Fruit fly (Drosophila melanogaster) whole organism, prepupa: ENCODE measurements around the gene CG4653.

Experiments
- Blimp-1 ChIP-seq: fragments of 200-800 bp; sonication (Bioruptor generic); optimal IDR thresholded peaks from 3 replicates; lab custom pipeline; 2017; ENCODE audit warnings: missing biosample characterization, missing genetic modification characterization, mild to moderate bottlenecking, moderate library complexity, missing genetic modification reagents
- CG10631 ChIP-seq: fragments of 200-800 bp; sonication (Bioruptor generic); optimal IDR thresholded peaks from 2 replicates; lab custom pipeline; 2016; ENCODE audit warnings: missing biosample characterization, missing genetic modification characterization
- CG10669 ChIP-seq: fragments of 200-800 bp; sonication (Bioruptor generic); optimal IDR thresholded peaks from 3 replicates; lab custom pipeline; 2018; ENCODE audit warnings: missing biosample characterization, mild to moderate bottlenecking, missing genetic modification characterization, moderate library complexity
- CG11294 ChIP-seq: fragments of 200-800 bp; sonication (Bioruptor generic); IDR thresholded peaks from 2 replicates; pipeline ENCODE4 v1.3.6; 2022; ENCODE audit warnings: missing biosample characterization, missing genetic modification characterization
- CG15336 ChIP-seq: fragments of 200-800 bp; sonication (Bioruptor generic); IDR thresholded peaks from 2 replicates; pipeline ENCODE4 v1.3.6; 2022; ENCODE audit warnings: missing biosample characterization, missing genetic modification characterization
- CG16779 ChIP-seq: fragments of 200-800 bp; sonication (Bioruptor generic); optimal IDR thresholded peaks from 3 replicates; lab custom pipeline; 2017; ENCODE audit warnings: missing biosample characterization, mild to moderate bottlenecking, missing genetic modification characterization
- CG31627 ChIP-seq: fragments of 200-800 bp; sonication (Bioruptor generic); optimal IDR thresholded peaks from 3 replicates; lab custom pipeline; 2016; ENCODE audit warnings: missing biosample characterization, missing genetic modification characterization
- CG32006 ChIP-seq: fragments of 200-800 bp; sonication (Bioruptor generic); optimal IDR thresholded peaks from 3 replicates; lab custom pipeline; 2017; ENCODE audit warnings: missing biosample characterization, mild to moderate bottlenecking, missing genetic modification characterization
- CG34406 ChIP-seq: fragments of 200-800 bp; sonication (Bioruptor generic); optimal IDR thresholded peaks from 3 replicates; lab custom pipeline; 2016; ENCODE audit warnings: missing biosample characterization, missing genetic modification characterization
- CG4318 ChIP-seq: fragments of 200-800 bp; sonication (Bioruptor generic); optimal IDR thresholded peaks from 3 replicates; lab custom pipeline; 2017; ENCODE audit warnings: missing biosample characterization, mild to moderate bottlenecking, missing genetic modification characterization
- CG6163 ChIP-seq: fragments of 200-800 bp; sonication (Bioruptor generic); IDR thresholded peaks from 3 replicates; pipeline ENCODE4 v1.3.6; 2022; ENCODE audit warnings: missing biosample characterization, missing genetic modification characterization
- CG6792 ChIP-seq: fragments of 200-800 bp; sonication (Bioruptor generic); optimal IDR thresholded peaks from 3 replicates; lab custom pipeline; 2016; ENCODE audit warnings: missing biosample characterization, missing genetic modification characterization
- CG6854 ChIP-seq: fragments of 200-800 bp; sonication (Bioruptor generic); optimal IDR thresholded peaks from 2 replicates; lab custom pipeline; 2017; ENCODE audit warnings: missing biosample characterization, mild to moderate bottlenecking, missing genetic modification characterization
- CG7368 ChIP-seq: fragments of 200-800 bp; sonication (Bioruptor generic); optimal IDR thresholded peaks from 3 replicates; lab custom pipeline; 2016; ENCODE audit warnings: missing biosample characterization, missing genetic modification characterization
- CG8319 ChIP-seq: fragments of 200-800 bp; sonication (Bioruptor generic); optimal IDR thresholded peaks from 3 replicates; lab custom pipeline; 2016; ENCODE audit warnings: missing biosample characterization, missing genetic modification characterization
- CG8632 ChIP-seq: fragments of 200-800 bp; sonication (Bioruptor generic); optimal IDR thresholded peaks from 3 replicates; lab custom pipeline; 2016; ENCODE audit warnings: missing biosample characterization, missing genetic modification characterization
- Eip75B ChIP-seq: fragments of 200-800 bp; sonication (Bioruptor generic); optimal IDR thresholded peaks from 3 replicates; lab custom pipeline; 2016; ENCODE audit warnings: missing biosample characterization, missing genetic modification characterization
- Eip78C ChIP-seq: fragments of 200-800 bp; sonication (Bioruptor generic); peaks from one replicate; lab custom pipeline; 2016; ENCODE audit warnings: missing biosample characterization, missing genetic modification characterization
- Ets21C ChIP-seq: fragments of 200-800 bp; sonication (Bioruptor generic); optimal IDR thresholded peaks from 3 replicates; lab custom pipeline; 2016; ENCODE audit warnings: missing biosample characterization, missing genetic modification characterization
- Gug ChIP-seq: fragments of 200-800 bp; sonication (Bioruptor generic); IDR thresholded peaks from 2 replicates; pipeline ENCODE4 v1.3.6; 2022; ENCODE audit warnings: missing biosample characterization, missing genetic modification characterization
- Hr38 ChIP-seq: sonication (Bioruptor generic); optimal IDR thresholded peaks from 2 replicates; lab custom pipeline; 2016; ENCODE audit warnings: missing biosample characterization, missing genetic modification characterization
- Hr39 ChIP-seq: fragments of 200-800 bp; sonication (Bioruptor generic); optimal IDR thresholded peaks from 2 replicates; lab custom pipeline; 2016; ENCODE audit warnings: missing biosample characterization, missing genetic modification characterization
- Hr4 ChIP-seq: fragments of 200-800 bp; sonication (Bioruptor generic); optimal IDR thresholded peaks from 3 replicates; lab custom pipeline; 2016; ENCODE audit warnings: missing biosample characterization, missing genetic modification characterization
- Lpt ChIP-seq: fragments of 200-800 bp; sonication (Bioruptor generic); optimal IDR thresholded peaks from 3 replicates; lab custom pipeline; 2016; ENCODE audit warnings: missing biosample characterization, missing genetic modification characterization
- Met ChIP-seq: fragments of 200-800 bp; sonication (Bioruptor generic); optimal IDR thresholded peaks from 3 replicates; lab custom pipeline; 2016; ENCODE audit warnings: missing biosample characterization, missing genetic modification characterization
- OdsH ChIP-seq: fragments of 200-800 bp; sonication (Bioruptor generic); optimal IDR thresholded peaks from 3 replicates; lab custom pipeline; 2016; ENCODE audit warnings: missing biosample characterization, missing genetic modification characterization
- Sox102F ChIP-seq: fragments of 200-800 bp; sonication (Bioruptor generic); optimal IDR thresholded peaks from 2 replicates; lab custom pipeline; 2016; ENCODE audit warnings: missing biosample characterization, mild to moderate bottlenecking, missing genetic modification characterization
- Sox14 ChIP-seq: fragments of 200-800 bp; sonication (Bioruptor generic); optimal IDR thresholded peaks from 3 replicates; lab custom pipeline; 2016; ENCODE audit warnings: missing biosample characterization, missing genetic modification characterization
- achi ChIP-seq: fragments of 200-800 bp; sonication (Bioruptor generic); optimal IDR thresholded peaks from 3 replicates; lab custom pipeline; 2016; ENCODE audit warnings: missing biosample characterization, missing genetic modification characterization
- acj6 ChIP-seq: fragments of 200-800 bp; sonication (Bioruptor generic); optimal IDR thresholded peaks from 3 replicates; lab custom pipeline; 2016; ENCODE audit warnings: missing biosample characterization, missing genetic modification characterization
- dac ChIP-seq: fragments of 200-800 bp; sonication (Bioruptor generic); optimal IDR thresholded peaks from 2 replicates; lab custom pipeline; 2017; ENCODE audit warnings: missing biosample characterization, mild to moderate bottlenecking, missing genetic modification characterization
- dsx ChIP-seq: fragments of 200-800 bp; optimal IDR thresholded peaks from 3 replicates; lab custom pipeline; 2019; ENCODE audit warnings: missing biosample characterization, mild to moderate bottlenecking, missing genetic modification characterization, moderate library complexity; ENCODE audit not compliant: poor library complexity, severe bottlenecking
- eg ChIP-seq: fragments of 200-800 bp; sonication (Bioruptor generic); IDR thresholded peaks from 3 replicates; pipeline ENCODE4 v1.3.6; 2022; ENCODE audit warnings: missing biosample characterization, missing genetic modification characterization
- esn ChIP-seq: fragments of 200-800 bp; sonication (Bioruptor generic); optimal IDR thresholded peaks from 2 replicates; lab custom pipeline; 2016; ENCODE audit warnings: missing biosample characterization, mild to moderate bottlenecking, missing genetic modification characterization, moderate library complexity
- fd59A ChIP-seq: fragments of 200-800 bp; sonication (Bioruptor generic); optimal IDR thresholded peaks from 2 replicates; lab custom pipeline; 2017; ENCODE audit warnings: missing biosample characterization, mild to moderate bottlenecking, missing genetic modification characterization, missing genetic modification reagents
- fd85E ChIP-seq: fragments of 200-800 bp; sonication (Bioruptor generic); optimal IDR thresholded peaks from 3 replicates; lab custom pipeline; 2016; ENCODE audit warnings: missing biosample characterization, missing genetic modification characterization
- fkh ChIP-seq: fragments of 200-800 bp; sonication (Bioruptor generic); optimal IDR thresholded peaks from 3 replicates; lab custom pipeline; 2017; ENCODE audit warnings: missing biosample characterization, mild to moderate bottlenecking, missing genetic modification characterization, moderate library complexity
- lz ChIP-seq: fragments of 200-800 bp; sonication (Bioruptor generic); optimal IDR thresholded peaks from 3 replicates; lab custom pipeline; 2016; ENCODE audit warnings: missing biosample characterization, missing genetic modification characterization
- pdm3 ChIP-seq: fragments of 200-800 bp; sonication (Bioruptor generic); optimal IDR thresholded peaks from 3 replicates; lab custom pipeline; 2016; ENCODE audit warnings: missing biosample characterization, missing genetic modification characterization
- spab ChIP-seq: fragments of 200-800 bp; sonication (Bioruptor generic); optimal IDR thresholded peaks from 2 replicates; lab custom pipeline; 2017; ENCODE audit warnings: missing biosample characterization, mild to moderate bottlenecking, missing genetic modification characterization, missing genetic modification reagents
- ss ChIP-seq, 2 experiments: fragments of 200-800 bp; sonication (Bioruptor generic); optimal IDR thresholded peaks; 2 replicates in 1 of 2; 3 replicates in 1 of 2; lab custom pipeline; 2017 to 2018; ENCODE audit warnings: mild to moderate bottlenecking in 2 of 2, missing biosample characterization in 2 of 2, missing genetic modification characterization in 2 of 2, moderate library complexity in 1 of 2
- svp ChIP-seq: fragments of 200-800 bp; sonication (Bioruptor generic); peaks from one replicate; lab custom pipeline; 2016; ENCODE audit warnings: missing biosample characterization, missing genetic modification characterization
- topi ChIP-seq: fragments of 200-800 bp; sonication (Bioruptor generic); optimal IDR thresholded peaks from 3 replicates; lab custom pipeline; 2016; ENCODE audit warnings: missing biosample characterization, missing genetic modification characterization

The CG4653 gene

DNA sequence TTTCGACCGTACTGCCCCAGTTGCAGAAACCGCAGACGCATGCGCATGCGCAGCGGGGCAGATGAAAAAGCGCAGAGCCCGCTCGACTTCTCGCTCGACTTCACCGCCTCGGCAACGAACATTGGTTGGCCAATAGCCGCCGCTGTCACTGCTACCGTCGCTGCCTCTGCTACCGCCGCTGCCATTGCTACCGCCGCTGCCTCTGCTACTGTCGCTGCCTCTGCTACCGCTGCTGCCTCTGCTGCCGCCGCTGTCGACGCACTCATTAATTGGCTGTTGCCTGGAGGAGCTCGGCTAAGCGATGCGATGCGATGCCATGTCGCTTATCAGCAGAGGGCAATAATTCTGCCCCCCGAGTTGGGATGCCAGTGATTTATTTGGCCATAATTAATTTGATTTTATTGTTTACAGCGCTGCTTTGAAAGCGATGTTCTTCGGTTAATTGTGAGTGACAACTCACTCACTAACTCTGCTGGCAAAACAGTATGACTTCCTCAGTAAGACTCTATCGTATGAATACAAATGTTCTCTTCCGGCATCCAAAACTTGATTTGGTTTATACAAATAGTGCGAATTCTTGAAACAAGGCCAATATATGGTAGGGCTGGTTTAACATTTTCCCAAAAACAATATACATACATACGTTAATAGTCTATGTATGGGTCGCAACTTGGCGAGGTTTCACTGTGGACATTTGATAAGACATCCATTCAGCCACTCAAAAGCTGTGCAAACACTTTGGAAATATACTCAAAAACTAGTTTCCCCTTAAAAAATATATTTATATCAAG lies 33.0 kb upstream of the CG4653 start:
- TF ChIP-seq dsx (GFP tag; lab: Kevin White, UChicago) (no peak), CG10631 (no peak), svp (GFP tag; lab: Kevin White, UChicago) (peak; percentile 90), eg (no peak), fd85E (GFP tag; lab: Kevin White, UChicago) (no peak), Hr38 (GFP tag; lab: Kevin White, UChicago) (no peak), Gug (GFP tag; lab: Robert Waterston, UW) (no peak), CG6854 (GFP tag; lab: Kevin White, UChicago) (no peak), CG15336 (0 out of 2 replicates have a peak, but pooled peaks have one; percentile 17), CG31627 (peak; percentile 32), OdsH (GFP tag; lab: Kevin White, UChicago) (peak; percentile 10), CG16779 (no peak), Met (GFP tag; lab: Kevin White, UChicago) (peak; percentile 40), Sox102F (peak; percentile 22), Eip78C (GFP tag; lab: Kevin White, UChicago) (peak; percentile 63), Hr39 (peak; percentile 28), CG34406 (GFP tag; lab: Kevin White, UChicago) (no peak), lz (GFP tag; lab: Kevin White, UChicago) (peak; percentile 6), fkh (peak; percentile 1), Hr4 (GFP tag; lab: Kevin White, UChicago) (peak; percentile 16), topi (peak; percentile 8), ss (GFP tag; optimal IDR thresholded peaks at IDR 0.05; lab: Kevin White, UChicago) (no peak), dac (GFP tag; lab: Kevin White, UChicago) (no peak), esn (GFP tag; lab: Kevin White, UChicago) (peak; percentile 3), CG32006 (GFP tag; lab: Kevin White, UChicago) (peak; percentile 19), CG4318 (GFP tag; lab: Kevin White, UChicago) (no peak), acj6 (GFP tag; lab: Kevin White, UChicago) (peak; percentile 0), achi (GFP tag; lab: Kevin White, UChicago) (no peak), pdm3 (peak; percentile 6)

DNA sequence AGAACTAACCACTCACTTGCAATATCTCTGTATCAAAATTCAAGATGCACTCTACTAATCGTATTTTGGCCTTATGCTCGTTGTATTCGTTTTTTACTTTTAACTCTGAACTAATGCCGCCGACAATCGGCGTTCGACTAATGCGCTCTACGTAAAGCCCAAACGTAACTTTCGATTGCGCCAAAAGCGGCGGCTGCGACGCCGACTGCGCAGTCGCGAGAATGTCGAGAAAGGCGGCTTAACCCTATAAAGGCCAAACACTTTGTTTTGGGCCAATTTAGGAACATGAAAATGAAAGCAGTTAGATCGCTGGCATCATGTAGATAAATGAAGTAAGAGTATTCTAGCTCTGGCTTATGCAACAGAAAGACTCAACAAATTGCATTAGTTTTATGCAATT lies 31.0 kb upstream of the CG4653 start:
- TF ChIP-seq CG31627 (no peak), Sox102F (no peak), CG34406 (GFP tag; lab: Kevin White, UChicago) (no peak), ss (GFP tag; optimal IDR thresholded peaks at IDR 0.05; lab: Kevin White, UChicago) (no peak), topi (no peak), Sox14 (GFP tag; lab: Kevin White, UChicago) (no peak), Ets21C (no peak), CG7368 (GFP tag; lab: Kevin White, UChicago) (no peak), CG8632 (GFP tag; lab: Kevin White, UChicago) (no peak), Gug (GFP tag; lab: Robert Waterston, UW) (no peak), CG10669 (no peak), fkh (no peak), dac (GFP tag; lab: Kevin White, UChicago) (no peak), CG4318 (GFP tag; lab: Kevin White, UChicago) (no peak), CG10631 (no peak), Lpt (GFP tag; lab: Kevin White, UChicago) (no peak), fd59A (GFP tag; lab: Kevin White, UChicago) (no peak), pdm3 (no peak), achi (GFP tag; lab: Kevin White, UChicago) (no peak), CG6163 (GFP tag; lab: Robert Waterston, UW) (no peak)

DNA sequence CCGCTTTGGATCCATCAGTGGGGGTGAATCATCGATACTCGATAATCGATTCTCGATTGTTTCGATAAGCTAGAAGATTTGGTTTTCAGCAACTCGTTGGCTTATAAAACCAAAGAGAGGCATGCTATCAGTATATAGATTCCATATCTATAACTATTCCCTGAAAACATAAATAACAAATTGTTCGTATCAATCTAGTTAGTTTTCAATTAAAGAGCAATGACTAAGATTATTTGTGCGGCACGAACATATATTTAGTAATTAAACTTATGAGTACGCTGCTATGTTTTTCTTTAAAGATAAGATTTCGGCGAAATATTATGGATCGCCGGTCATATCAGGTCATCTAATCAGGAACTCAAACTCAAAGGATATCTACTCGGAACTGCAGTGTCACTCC lies 29.3 kb upstream of the CG4653 start:
- TF ChIP-seq spab (GFP tag; lab: Kevin White, UChicago) (no peak), OdsH (GFP tag; lab: Kevin White, UChicago) (no peak), Eip75B (no peak), CG8319 (GFP tag; lab: Kevin White, UChicago) (no peak), Blimp-1 (GFP tag; lab: Kevin White, UChicago) (no peak), dsx (GFP tag; lab: Kevin White, UChicago) (no peak), CG6792 (GFP tag; lab: Kevin White, UChicago) (no peak), esn (GFP tag; lab: Kevin White, UChicago) (no peak), Met (GFP tag; lab: Kevin White, UChicago) (no peak), CG11294 (GFP tag; lab: Robert Waterston, UW) (no peak)
